Worm (Caenorhabditis elegans): Measurements from ENCODE around the gene ets-7.

ce11 chrV:7601443-7601842 lies 42.9 kb upstream of the ets-7 start, which contains the start of gene scl-26:
- TF ChIP-seq nhr-6 (tag; optimal IDR thresholded peaks at IDR 0.05) (no peak), ama-1 (optimal IDR thresholded peaks at IDR 0.05) (no peak), nhr-77 (tag; optimal IDR thresholded peaks at IDR 0.05) (no peak), duxl-1 (tag; optimal IDR thresholded peaks at IDR 0.05; ENCODE audit: poor library complexity) (no peak), lin-13 (GFP tag; optimal IDR thresholded peaks at IDR 0.05) (no peak), F49E8.2 (tag; optimal IDR thresholded peaks at IDR 0.05; ENCODE audit: borderline replicate concordance) (no peak), nhr-25 (tag; optimal IDR thresholded peaks at IDR 0.05; ENCODE audit: borderline replicate concordance, insufficient read depth) (no peak), nhr-28 (tag; optimal IDR thresholded peaks at IDR 0.05) (no peak), unc-39 (tag; optimal IDR thresholded peaks at IDR 0.05) (no peak), lsy-2 (tag; optimal IDR thresholded peaks at IDR 0.05) (no peak)
